Worm (Caenorhabditis elegans): ENCODE measurements around the gene H28G03.2.

DNA sequence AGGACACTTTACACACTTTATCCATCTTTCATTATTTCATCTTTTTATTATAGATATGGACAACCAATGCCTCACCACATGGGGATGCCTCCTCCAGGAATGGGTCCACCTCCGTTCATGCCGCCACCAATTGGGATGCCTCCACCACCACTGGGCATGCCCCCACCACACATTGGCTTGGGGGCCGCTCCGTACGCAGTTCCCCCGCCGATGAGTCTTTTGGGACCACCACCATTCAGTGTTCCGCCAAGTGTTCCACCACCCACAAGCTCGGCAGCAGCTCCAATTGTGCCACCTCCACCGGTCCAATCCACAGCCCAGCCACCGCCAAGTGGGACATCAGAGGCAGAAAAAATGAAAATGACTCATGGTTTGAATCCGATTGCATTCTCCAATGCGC, 9.2 kb downstream of the H28G03.2 start:
- TF ChIP-seq lin-13 (tag; optimal IDR thresholded peaks at IDR 0.05) (no peak), nhr-76 (tag; optimal IDR thresholded peaks at IDR 0.05) (no peak), nhr-12 (tag; optimal IDR thresholded peaks at IDR 0.05) (no peak), ces-1 (GFP tag; optimal IDR thresholded peaks at IDR 0.05) (no peak), sptf-1 (tag; optimal IDR thresholded peaks at IDR 0.05) (no peak), unc-39 (tag; optimal IDR thresholded peaks at IDR 0.05) (no peak), unc-62 (GFP tag; optimal IDR thresholded peaks at IDR 0.05) (no peak), snpc-4 (tag; optimal IDR thresholded peaks at IDR 0.05) (no peak), nhr-28 (tag; optimal IDR thresholded peaks at IDR 0.05) (no peak), elt-1 (tag; optimal IDR thresholded peaks at IDR 0.05; ENCODE audit: borderline replicate concordance, insufficient read depth) (no peak), mab-5 (tag; optimal IDR thresholded peaks at IDR 0.05) (no peak)
